Fruit fly (Drosophila melanogaster) whole organism, prepupa: Measurements from ENCODE around the gene mRpS35.

Experiments
- Blimp-1 ChIP-seq: fragments of 200-800 bp; sonication (Bioruptor generic); optimal IDR thresholded peaks from 3 replicates; lab custom pipeline; 2017; ENCODE audit warnings: missing biosample characterization, missing genetic modification characterization, mild to moderate bottlenecking, moderate library complexity, missing genetic modification reagents
- CG32006 ChIP-seq: fragments of 200-800 bp; sonication (Bioruptor generic); optimal IDR thresholded peaks from 3 replicates; lab custom pipeline; 2017; ENCODE audit warnings: missing biosample characterization, mild to moderate bottlenecking, missing genetic modification characterization
- CG4318 ChIP-seq: fragments of 200-800 bp; sonication (Bioruptor generic); optimal IDR thresholded peaks from 3 replicates; lab custom pipeline; 2017; ENCODE audit warnings: missing biosample characterization, mild to moderate bottlenecking, missing genetic modification characterization
- CG6163 ChIP-seq: fragments of 200-800 bp; sonication (Bioruptor generic); IDR thresholded peaks from 3 replicates; pipeline ENCODE4 v1.3.6; 2022; ENCODE audit warnings: missing biosample characterization, missing genetic modification characterization
- CG9139 ChIP-seq: fragments of 200-800 bp; sonication (Bioruptor generic); optimal IDR thresholded peaks from 3 replicates; lab custom pipeline; 2017; ENCODE audit warnings: missing biosample characterization, mild to moderate bottlenecking, missing genetic modification characterization
- dac ChIP-seq: fragments of 200-800 bp; sonication (Bioruptor generic); optimal IDR thresholded peaks from 2 replicates; lab custom pipeline; 2017; ENCODE audit warnings: missing biosample characterization, mild to moderate bottlenecking, missing genetic modification characterization

DNA sequence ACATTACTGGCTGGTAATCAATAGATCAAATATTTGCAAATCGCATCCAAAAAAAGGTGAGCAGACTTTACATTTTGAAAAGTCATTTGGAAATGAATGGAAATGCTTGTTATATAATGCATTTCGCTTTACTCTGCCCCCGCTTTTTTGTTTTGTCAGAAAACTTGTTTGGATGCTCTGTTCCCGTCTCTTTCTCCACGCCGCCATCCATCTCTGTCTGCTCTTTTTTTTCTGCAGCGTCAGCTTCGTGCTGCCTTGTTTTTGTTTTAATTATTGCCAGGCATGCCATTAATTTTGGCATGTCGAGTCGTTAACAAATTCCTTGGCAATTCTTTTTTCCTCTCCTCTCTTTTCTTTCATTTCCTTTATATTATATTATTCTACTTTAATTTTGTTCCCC lies 20.7 kb downstream of the mRpS35 start:
- TF ChIP-seq CG9139 (no peak), CG4318 (GFP tag; lab: Kevin White, UChicago) (no peak), CG6163 (GFP tag; lab: Robert Waterston, UW) (peak; percentile 48; the same call in 1 of the 3 replicates), Blimp-1 (no peak), dac (GFP tag; lab: Kevin White, UChicago) (no peak), CG32006 (GFP tag; lab: Kevin White, UChicago) (no peak)
